Worm (Caenorhabditis elegans) whole organism, L4 larva: Measurements from ENCODE around the gene otpl-8.

ENCODE experiments used
- D1046.2 ChIP-seq: fragments of 200-800 bp; sonication (Bioruptor generic); IDR thresholded peaks from 2 replicates; pipeline ENCODE4 v1.3.6; 2022; ENCODE audit warnings: missing genetic modification characterization, missing compliant biosample characterization
- Y48G9A.11 ChIP-seq: fragments of 200-800 bp; sonication (Bioruptor generic); IDR thresholded peaks from 2 replicates; pipeline ENCODE4 v1.3.6; 2022; ENCODE audit warnings: missing genetic modification reagents, missing genetic modification characterization, missing compliant biosample characterization
- ZK337.2 ChIP-seq: fragments of 200-800 bp; sonication (Bioruptor generic); IDR thresholded peaks from 2 replicates; pipeline ENCODE4 v1.3.6; 2022; ENCODE audit warnings: missing genetic modification reagents, missing genetic modification characterization, missing compliant biosample characterization
- aha-1 ChIP-seq: fragments of 150-350 bp; peaks from one replicate; lab custom pipeline; 2014; ENCODE audit warnings: missing biosample characterization, missing genetic modification characterization
- arid-1 ChIP-seq: fragments of 200-800 bp; sonication (Bioruptor generic); conservative IDR thresholded peaks from 2 replicates; pipeline ENCODE4 v1.3.6; 2022; ENCODE audit warnings: missing genetic modification reagents, missing genetic modification characterization, missing compliant biosample characterization
- ceh-20 ChIP-seq: fragments of 200-800 bp; sonication (Bioruptor generic); IDR thresholded peaks from 2 replicates; pipeline ENCODE4 v1.3.6; 2022; ENCODE audit warnings: missing genetic modification reagents, missing genetic modification characterization, missing compliant biosample characterization
- ceh-44 ChIP-seq: fragments of 200-800 bp; sonication (Bioruptor generic); IDR thresholded peaks from 2 replicates; pipeline ENCODE4 v1.3.6; 2022; ENCODE audit warnings: missing genetic modification reagents, missing genetic modification characterization, missing compliant biosample characterization
- ceh-62 ChIP-seq: sonication (generic microtip); optimal IDR thresholded peaks from 2 replicates; lab custom pipeline; 2017; ENCODE audit warnings: missing biosample characterization, missing genetic modification characterization
- cey-2 ChIP-seq: sonication (generic microtip); optimal IDR thresholded peaks from 3 replicates; lab custom pipeline; 2017; ENCODE audit warnings: missing genetic modification characterization, mild to moderate bottlenecking, missing compliant biosample characterization, antibody characterized with exemption, borderline replicate concordance; ENCODE audit not compliant: insufficient read depth
- daf-16 ChIP-seq, 3 experiments: sonication (generic microtip); optimal IDR thresholded peaks; 2 replicates each; lab custom pipeline; 2016 to 2017; ENCODE audit warnings: missing genetic modification characterization in 3 of 3, missing genetic modification reagents in 3 of 3, mild to moderate bottlenecking in 2 of 3, missing compliant biosample characterization in 2 of 3, missing biosample characterization in 1 of 3, moderate library complexity in 1 of 3
- daf-8 ChIP-seq: fragments of 200-800 bp; sonication (Bioruptor generic); IDR thresholded peaks from 2 replicates; pipeline ENCODE4 v1.3.6; 2022; ENCODE audit warnings: missing genetic modification characterization, missing compliant biosample characterization
- dmd-6 ChIP-seq: fragments of 200-800 bp; sonication (Bioruptor generic); IDR thresholded peaks from 2 replicates; pipeline ENCODE4 v1.3.6; 2022; ENCODE audit warnings: missing genetic modification reagents, missing genetic modification characterization, missing compliant biosample characterization
- duxl-1 ChIP-seq: sonication (generic microtip); optimal IDR thresholded peaks from 2 replicates; lab custom pipeline; 2016; ENCODE audit warnings: mild to moderate bottlenecking, missing genetic modification characterization, moderate library complexity, missing compliant biosample characterization; ENCODE audit not compliant: poor library complexity
- fos-1 ChIP-seq: fragments of 150-350 bp; optimal IDR thresholded peaks from 2 replicates; lab custom pipeline; 2014; ENCODE audit warnings: missing biosample characterization, missing genetic modification characterization
- hlh-30 ChIP-seq: sonication (generic microtip); optimal IDR thresholded peaks from 2 replicates; lab custom pipeline; 2017; ENCODE audit warnings: antibody characterized with exemption, mild to moderate bottlenecking, missing genetic modification characterization, missing compliant biosample characterization; ENCODE audit not compliant: insufficient read depth
- jun-1 ChIP-seq: fragments of 150-350 bp; optimal IDR thresholded peaks from 2 replicates; lab custom pipeline; 2014; ENCODE audit warnings: missing biosample characterization, missing genetic modification reagents, missing genetic modification characterization
- lim-7 ChIP-seq: fragments of 200-800 bp; sonication (Bioruptor generic); IDR thresholded peaks from 2 replicates; pipeline ENCODE4 v1.3.6; 2022; ENCODE audit warnings: missing genetic modification characterization, missing compliant biosample characterization
- lin-1 ChIP-seq: fragments of 200-800 bp; sonication (Bioruptor generic); IDR thresholded peaks from 2 replicates; pipeline ENCODE4 v1.3.6; 2022; ENCODE audit warnings: missing genetic modification reagents, missing genetic modification characterization, missing compliant biosample characterization
- lin-13 ChIP-seq: fragments of 150-350 bp; optimal IDR thresholded peaks from 2 replicates; lab custom pipeline; 2014; ENCODE audit warnings: missing biosample characterization, missing genetic modification reagents, missing genetic modification characterization
- lin-29 ChIP-seq: fragments of 200-800 bp; sonication (Bioruptor generic); IDR thresholded peaks from 2 replicates; pipeline ENCODE4 v1.3.6; 2022; ENCODE audit warnings: missing genetic modification reagents, missing genetic modification characterization, missing compliant biosample characterization
- lin-39 ChIP-seq: fragments of 150-350 bp; optimal IDR thresholded peaks from 2 replicates; lab custom pipeline; 2014; ENCODE audit warnings: missing biosample characterization, missing genetic modification reagents, missing genetic modification characterization
- lsy-2 ChIP-seq, 2 experiments: fragments of 150-350 bp in 1 of 2; sonication (generic microtip) in 1 of 2; optimal IDR thresholded peaks; 2 replicates each; lab custom pipeline; 2014 to 2017; ENCODE audit warnings: missing biosample characterization in 2 of 2, missing genetic modification characterization in 2 of 2
- mdl-1 ChIP-seq, 2 experiments: fragments of 150-350 bp in 1 of 2; sonication (generic microtip) in 1 of 2; optimal IDR thresholded peaks; 2 replicates each; lab custom pipeline; 2014 to 2017; ENCODE audit warnings: missing biosample characterization in 2 of 2, missing genetic modification characterization in 2 of 2
- mdt-29 ChIP-seq: fragments of 200-800 bp; sonication (Bioruptor generic); IDR thresholded peaks from 2 replicates; pipeline ENCODE4 v1.3.6; 2022; ENCODE audit warnings: missing genetic modification reagents, missing genetic modification characterization, missing compliant biosample characterization
- mes-2 ChIP-seq: sonication (generic microtip); optimal IDR thresholded peaks from 2 replicates; lab custom pipeline; 2016; ENCODE audit warnings: missing genotype, mild to moderate bottlenecking, missing genetic modification characterization, missing compliant biosample characterization; ENCODE audit not compliant: poor library complexity, severe bottlenecking
- mxl-3 ChIP-seq: fragments of 200-800 bp; sonication (Bioruptor generic); optimal IDR thresholded peaks from 2 replicates; lab custom pipeline; 2018; ENCODE audit warnings: mild to moderate bottlenecking, missing genetic modification characterization, missing compliant biosample characterization
- nhr-237 ChIP-seq: sonication (generic microtip); optimal IDR thresholded peaks from 2 replicates; lab custom pipeline; 2017; ENCODE audit warnings: missing biosample characterization, missing genetic modification characterization
- nhr-25 ChIP-seq: sonication (generic microtip); optimal IDR thresholded peaks from 2 replicates; lab custom pipeline; 2017; ENCODE audit warnings: missing genetic modification characterization, mild to moderate bottlenecking, missing compliant biosample characterization, antibody characterized with exemption, moderate library complexity, borderline replicate concordance; ENCODE audit not compliant: insufficient read depth
- nhr-42 ChIP-seq: fragments of 200-800 bp; sonication (Bioruptor generic); IDR thresholded peaks from 2 replicates; pipeline ENCODE4 v1.3.6; 2022; ENCODE audit warnings: missing genetic modification characterization, missing compliant biosample characterization
- nhr-48 ChIP-seq: sonication (generic microtip); optimal IDR thresholded peaks from 2 replicates; lab custom pipeline; 2016; ENCODE audit warnings: mild to moderate bottlenecking, missing genetic modification characterization, missing compliant biosample characterization
- nhr-6 ChIP-seq: fragments of 150-350 bp; optimal IDR thresholded peaks from 2 replicates; lab custom pipeline; 2014; ENCODE audit warnings: missing biosample characterization, missing genetic modification characterization
- nhr-76 ChIP-seq: fragments of 150-350 bp; optimal IDR thresholded peaks from 2 replicates; lab custom pipeline; 2014; ENCODE audit warnings: missing biosample characterization, missing genetic modification characterization
- php-3 ChIP-seq: fragments of 200-800 bp; sonication (Bioruptor generic); IDR thresholded peaks from 2 replicates; pipeline ENCODE4 v1.3.6; 2022; ENCODE audit warnings: missing genetic modification reagents, missing genetic modification characterization, missing compliant biosample characterization
- saeg-2 ChIP-seq: fragments of 200-800 bp; sonication (Bioruptor generic); IDR thresholded peaks from 2 replicates; pipeline ENCODE4 v1.3.6; 2022; ENCODE audit warnings: missing genetic modification reagents, missing genetic modification characterization, missing compliant biosample characterization
- unc-62 ChIP-seq, 3 experiments: fragments of 150-350 bp in 1 of 3; sonication (generic microtip); optimal IDR thresholded peaks in 2 of 3; peaks in 1 of 3; 1 replicate in 1 of 3; 2 replicates in 2 of 3; lab custom pipeline; 2014 to 2017; ENCODE audit warnings: missing biosample characterization in 3 of 3, missing genetic modification characterization in 3 of 3, missing genetic modification reagents in 3 of 3, missing genotype in 1 of 3
- zag-1 ChIP-seq: fragments of 150-350 bp; optimal IDR thresholded peaks from 2 replicates; lab custom pipeline; 2014; ENCODE audit warnings: missing biosample characterization, missing genetic modification characterization
- zfp-3 ChIP-seq: fragments of 200-800 bp; sonication (Bioruptor generic); conservative IDR thresholded peaks from 2 replicates; pipeline ENCODE4 v1.3.6; 2022; ENCODE audit warnings: missing genetic modification reagents, missing genetic modification characterization, missing compliant biosample characterization
- zip-11 ChIP-seq: fragments of 200-800 bp; sonication (Bioruptor generic); IDR thresholded peaks from 2 replicates; pipeline ENCODE4 v1.3.6; 2022; ENCODE audit warnings: missing genetic modification characterization, missing compliant biosample characterization

Gene otpl-8

DNA sequence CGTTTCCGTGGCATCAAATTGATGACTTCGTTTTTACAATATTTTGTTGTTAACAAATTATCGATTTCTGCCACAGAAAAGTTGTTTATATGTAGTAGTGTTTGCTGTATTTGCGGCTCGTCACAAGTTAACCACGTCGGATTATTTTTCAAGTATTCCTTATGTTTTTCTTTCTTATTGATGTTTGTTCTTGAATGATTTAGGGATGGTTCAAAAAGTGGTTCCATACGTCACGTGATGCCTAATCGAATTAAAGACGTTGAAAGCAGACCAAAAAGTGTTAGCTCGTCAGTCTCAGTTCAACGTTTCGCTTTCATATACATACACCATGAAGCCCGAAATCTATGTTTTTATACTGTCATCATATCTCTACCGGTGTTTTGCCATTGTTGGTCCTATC is 14.8 kb upstream of the otpl-8 start, which contains the start of gene lips-2:
Gene lips-2, plus strand, starts transcription at position 301 of the 400 bp plus-strand sequence.
- TF ChIP-seq cey-2 (no peak), ceh-62 (tag; lab: Kevin White, UChicago) (no peak), daf-16 (GFP tag; optimal IDR thresholded peaks at IDR 0.05; lab: Kevin White, UChicago) (no peak), daf-16 (tag; optimal IDR thresholded peaks at IDR 0.05; lab: Kevin White, UChicago) (no peak), Y48G9A.11 (GFP tag; lab: Robert Waterston, UW) (no peak), aha-1 (tag; lab: Kevin White, UChicago) (no peak), lsy-2 (tag; optimal IDR thresholded peaks at IDR 0.05; lab: Kevin White, UChicago) (no peak), D1046.2 (GFP tag; lab: Robert Waterston, UW) (no peak), lin-39 (no peak), mes-2 (tag; lab: Kevin White, UChicago) (no peak), lim-7 (GFP tag; lab: Robert Waterston, UW) (no peak), nhr-48 (tag; lab: Kevin White, UChicago) (no peak), daf-8 (GFP tag; lab: Robert Waterston, UW) (no peak)

DNA sequence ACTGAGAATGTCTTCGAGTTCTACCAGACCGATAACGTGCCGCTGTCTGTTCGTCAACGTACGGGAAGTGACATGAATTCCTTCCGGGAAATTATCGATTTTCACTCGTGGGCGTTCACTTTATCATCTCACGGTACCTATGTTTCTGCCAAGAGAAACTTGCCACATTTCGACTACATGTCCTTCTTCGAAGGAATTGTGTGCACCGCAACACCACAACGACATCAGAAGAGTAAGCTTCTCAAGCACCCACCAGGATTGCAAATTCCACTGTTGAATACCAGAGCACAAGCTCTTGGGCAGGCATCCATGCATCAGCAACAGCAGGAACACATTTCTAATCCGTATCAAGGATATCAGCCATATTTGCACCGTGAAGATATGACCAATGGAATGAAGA is 13.4 kb upstream of the otpl-8 start:
- TF ChIP-seq zip-11 (GFP tag; lab: Robert Waterston, UW): no peak
- peak in 1 of 2 experiments; percentile 91 for TF ChIP-seq unc-62 (GFP tag; optimal IDR thresholded peaks at IDR 0.05 in 1 of 2; lab: Kevin White, UChicago)
- TF ChIP-seq unc-62 (tag; optimal IDR thresholded peaks at IDR 0.05; lab: Kevin White, UChicago): no peak
- peak; percentile 63 for TF ChIP-seq aha-1 (tag; lab: Kevin White, UChicago)

- no peak for TF ChIP-seq lin-29 (GFP tag; lab: Robert Waterston, UW)
- no peak for TF ChIP-seq dmd-6 (GFP tag; lab: Robert Waterston, UW)
- no peak for TF ChIP-seq zag-1 (tag; lab: Kevin White, UChicago)
- no peak for TF ChIP-seq duxl-1 (tag; lab: Kevin White, UChicago)
- TF ChIP-seq nhr-42: no peak
- TF ChIP-seq mxl-3 (GFP tag; lab: Kevin White, UChicago): no peak
- TF ChIP-seq saeg-2 (GFP tag; lab: Robert Waterston, UW): no peak
- TF ChIP-seq mdl-1 (tag; optimal IDR thresholded peaks at IDR 0.05; lab: Kevin White, UChicago): no peak
- TF ChIP-seq arid-1: no peak
- TF ChIP-seq ceh-20 (GFP tag; lab: Robert Waterston, UW): no peak
- TF ChIP-seq lin-13 (GFP tag; lab: Kevin White, UChicago): no peak
- TF ChIP-seq ceh-44: no peak
- no peak for TF ChIP-seq D1046.2 (GFP tag; lab: Robert Waterston, UW)
- no peak for TF ChIP-seq hlh-30 (tag; lab: Kevin White, UChicago)
Measured at ce11 chrX:12282911-12283310, 12.2 kb upstream of the otpl-8 start, which contains the start of gene C04B4.2. TSS of gene C04B4.2 (plus strand) at chrX:12283281.

- TF ChIP-seq lin-1: no peak
- no peak for TF ChIP-seq ZK337.2
- no peak for TF ChIP-seq fos-1 (tag; lab: Kevin White, UChicago)
- TF ChIP-seq mdt-29 (GFP tag; lab: Robert Waterston, UW): no peak
- TF ChIP-seq nhr-76 (tag; lab: Kevin White, UChicago): no peak
- TF ChIP-seq nhr-42: no peak
- no peak for TF ChIP-seq mxl-3 (GFP tag; lab: Kevin White, UChicago)
- no peak for TF ChIP-seq nhr-6 (tag; lab: Kevin White, UChicago)
- TF ChIP-seq nhr-237: no peak
- TF ChIP-seq jun-1: no peak
- TF ChIP-seq zfp-3: no peak
- no peak for TF ChIP-seq mes-2 (tag; lab: Kevin White, UChicago)
- TF ChIP-seq nhr-25 (tag; lab: Kevin White, UChicago): no peak
- TF ChIP-seq php-3 (GFP tag; lab: Robert Waterston, UW): no peak
- TF ChIP-seq ceh-62 (tag; lab: Kevin White, UChicago): no peak
- TF ChIP-seq, all 104 proteins: peak for 0
Measured at ce11 chrX:12280477-12280876, 9.7 kb upstream of the otpl-8 start, which contains the start of gene C04B4.1. TSS of gene C04B4.1 (plus strand) at chrX:12280777.
